Fruit fly (Drosophila melanogaster) whole organism, pupa: ENCODE data around the gene sgg.

ENCODE experiments used
- CG10348 ChIP-seq: fragments of 200-800 bp; sonication (Bioruptor generic); IDR thresholded peaks from 2 replicates; pipeline ENCODE4 v1.3.6; 2022; ENCODE audit warnings: missing biosample characterization, missing genetic modification characterization
- CG12605 ChIP-seq: fragments of 200-800 bp; sonication (Bioruptor generic); IDR thresholded peaks from 2 replicates; pipeline ENCODE4 v1.3.6; 2022; ENCODE audit warnings: missing biosample characterization, missing genetic modification characterization
- CG13204 ChIP-seq: fragments of 200-800 bp; sonication (Bioruptor generic); optimal IDR thresholded peaks from 2 replicates; lab custom pipeline; 2018; ENCODE audit warnings: missing biosample characterization, mild to moderate bottlenecking, missing genetic modification characterization, moderate library complexity
- CG14655 ChIP-seq: fragments of 200-800 bp; sonication (Bioruptor generic); optimal IDR thresholded peaks from 3 replicates; lab custom pipeline; 2017; ENCODE audit warnings: mild to moderate bottlenecking, missing biosample characterization, missing genetic modification reagents, missing genetic modification characterization
- CG15710 ChIP-seq: fragments of 200-800 bp; sonication (Bioruptor generic); optimal IDR thresholded peaks from 2 replicates; lab custom pipeline; 2018; ENCODE audit warnings: missing biosample characterization, mild to moderate bottlenecking, missing genetic modification characterization, moderate library complexity
- CG17806 ChIP-seq: fragments of 200-800 bp; sonication (Bioruptor generic); optimal IDR thresholded peaks from 2 replicates; lab custom pipeline; 2018; ENCODE audit warnings: missing biosample characterization, mild to moderate bottlenecking, missing genetic modification characterization, moderate library complexity
- CG32121 ChIP-seq: fragments of 200-800 bp; sonication (Bioruptor generic); IDR thresholded peaks from 2 replicates; pipeline ENCODE4 v1.3.6; 2022; ENCODE audit warnings: missing biosample characterization, missing genetic modification characterization
- CG4496 ChIP-seq: fragments of 200-800 bp; sonication (Bioruptor generic); IDR thresholded peaks from 3 replicates; pipeline ENCODE4 v1.3.6; 2022; ENCODE audit warnings: missing biosample characterization, missing genetic modification characterization
- CG8159 ChIP-seq: fragments of 200-800 bp; sonication (Bioruptor generic); optimal IDR thresholded peaks from 3 replicates; lab custom pipeline; 2018; ENCODE audit warnings: missing biosample characterization, mild to moderate bottlenecking, missing genetic modification characterization, moderate library complexity
- CG8301 ChIP-seq: fragments of 200-800 bp; sonication (Bioruptor generic); optimal IDR thresholded peaks from 2 replicates; lab custom pipeline; 2018; ENCODE audit warnings: missing biosample characterization, mild to moderate bottlenecking, missing genetic modification characterization
- D1 ChIP-seq: fragments of 200-800 bp; sonication (Bioruptor generic); optimal IDR thresholded peaks from 2 replicates; lab custom pipeline; 2018; ENCODE audit warnings: missing biosample characterization, mild to moderate bottlenecking, missing genetic modification characterization, moderate library complexity
- Ets98B ChIP-seq: fragments of 200-800 bp; sonication (Bioruptor generic); IDR thresholded peaks from 2 replicates; pipeline ENCODE4 v1.3.6; 2022; ENCODE audit warnings: missing biosample characterization, missing genetic modification characterization
- fd96Ca ChIP-seq: fragments of 200-800 bp; sonication (Bioruptor generic); IDR thresholded peaks from 3 replicates; pipeline ENCODE4 v1.3.6; 2022; ENCODE audit warnings: missing biosample characterization, missing genetic modification characterization
- gl ChIP-seq: fragments of 200-800 bp; sonication (Bioruptor generic); optimal IDR thresholded peaks from 2 replicates; lab custom pipeline; 2018; ENCODE audit warnings: missing biosample characterization, mild to moderate bottlenecking, missing genetic modification characterization

dm6 chrX:2714730-2715129, 81.0 kb downstream of the sgg start:
- TF ChIP-seq CG4496 (GFP tag; lab: Robert Waterston, UW), result 0 out of 3 replicates have a peak, but pooled peaks have one; percentile 17
- peak; percentile 54; the same call in 1 of the 3 replicates for TF ChIP-seq fd96Ca (GFP tag; lab: Robert Waterston, UW)
- no peak for TF ChIP-seq D1 (tag; lab: Kevin White, UChicago)
- TF ChIP-seq CG10348 (GFP tag; lab: Robert Waterston, UW), result no peak
- TF ChIP-seq gl (tag; lab: Kevin White, UChicago), result no peak
- TF ChIP-seq CG32121 (GFP tag; lab: Robert Waterston, UW), result no peak
- TF ChIP-seq CG12605 (GFP tag; lab: Robert Waterston, UW), result no peak
- no peak for TF ChIP-seq CG14655 (GFP tag; lab: Kevin White, UChicago)
- TF ChIP-seq CG17806 (tag; lab: Kevin White, UChicago), result no peak
- TF ChIP-seq CG8301, result no peak
- TF ChIP-seq CG8159, result no peak
- no peak for TF ChIP-seq CG15710
- 0 out of 2 replicates have a peak, but pooled peaks have one; percentile 8 for TF ChIP-seq Ets98B (GFP tag; lab: Robert Waterston, UW)
- TF ChIP-seq CG13204 (GFP tag; lab: Kevin White, UChicago), result no peak
